Fruit fly (Drosophila melanogaster) whole organism, adult: ENCODE data around the gene Mer.

Source experiments
- CG11617 ChIP-seq: fragments of 200-800 bp; sonication (Bioruptor generic); optimal IDR thresholded peaks from 2 replicates; lab custom pipeline; 2017; ENCODE audit warnings: mild to moderate bottlenecking, missing biosample characterization, missing genetic modification reagents, missing genetic modification characterization
- CG12768 ChIP-seq: fragments of 200-800 bp; sonication (Bioruptor generic); optimal IDR thresholded peaks from 2 replicates; lab custom pipeline; 2017; ENCODE audit warnings: missing biosample characterization, missing genetic modification characterization, mild to moderate bottlenecking, moderate library complexity, missing genetic modification reagents
- CG14711 ChIP-seq: fragments of 200-800 bp; sonication (Bioruptor generic); optimal IDR thresholded peaks from 2 replicates; lab custom pipeline; 2018; ENCODE audit warnings: missing biosample characterization, mild to moderate bottlenecking, missing genetic modification characterization, moderate library complexity
- CG1620 ChIP-seq: fragments of 200-800 bp; sonication (Bioruptor generic); optimal IDR thresholded peaks from 2 replicates; lab custom pipeline; 2016; ENCODE audit warnings: missing biosample characterization, missing genetic modification characterization
- CG33017 ChIP-seq: fragments of 200-800 bp; sonication (Bioruptor generic); optimal IDR thresholded peaks from 2 replicates; lab custom pipeline; 2018; ENCODE audit warnings: missing biosample characterization, mild to moderate bottlenecking, missing genetic modification characterization, moderate library complexity
- CG5204 ChIP-seq: fragments of 200-800 bp; sonication (Bioruptor generic); optimal IDR thresholded peaks from 2 replicates; lab custom pipeline; 2016; ENCODE audit warnings: missing biosample characterization, missing genetic modification characterization
- CG7045 ChIP-seq: fragments of 200-800 bp; sonication (Bioruptor generic); optimal IDR thresholded peaks from 2 replicates; lab custom pipeline; 2017; ENCODE audit warnings: missing biosample characterization, mild to moderate bottlenecking, missing genetic modification characterization
- CG7101 ChIP-seq: fragments of 200-800 bp; sonication (Bioruptor generic); optimal IDR thresholded peaks from 2 replicates; lab custom pipeline; 2018; ENCODE audit warnings: missing biosample characterization, mild to moderate bottlenecking, missing genetic modification characterization, moderate library complexity
- Clk ChIP-seq: fragments of 200-800 bp; sonication (Bioruptor generic); optimal IDR thresholded peaks from 2 replicates; lab custom pipeline; 2017; ENCODE audit warnings: missing biosample characterization, missing genetic modification characterization
- Crg-1 ChIP-seq: fragments of 200-800 bp; sonication (Bioruptor generic); optimal IDR thresholded peaks from 2 replicates; lab custom pipeline; 2016; ENCODE audit warnings: missing biosample characterization, missing genetic modification characterization
- Hr96 ChIP-seq: fragments of 200-800 bp; sonication (Bioruptor generic); optimal IDR thresholded peaks from 2 replicates; lab custom pipeline; 2016; ENCODE audit warnings: missing biosample characterization, missing genetic modification characterization
- Mnt ChIP-seq: fragments of 200-800 bp; sonication (Bioruptor generic); optimal IDR thresholded peaks from 2 replicates; lab custom pipeline; 2016; ENCODE audit warnings: missing biosample characterization, mild to moderate bottlenecking, missing genetic modification characterization
- bab1 ChIP-seq: fragments of 200-800 bp; sonication (Bioruptor generic); optimal IDR thresholded peaks from 3 replicates; lab custom pipeline; 2019; ENCODE audit warnings: missing biosample characterization, mild to moderate bottlenecking, missing genetic modification characterization, moderate library complexity
- cic ChIP-seq: fragments of 200-800 bp; sonication (Bioruptor generic); optimal IDR thresholded peaks from 2 replicates; lab custom pipeline; 2017; ENCODE audit warnings: missing biosample characterization, mild to moderate bottlenecking, missing genetic modification characterization, moderate library complexity
- cnc ChIP-seq, 2 experiments: fragments of >200 bp; optimal IDR thresholded peaks; 2 replicates each; lab custom pipeline; 2017
- kay ChIP-seq: fragments of 200-800 bp; sonication (Bioruptor generic); peaks from one replicate; lab custom pipeline; 2016; ENCODE audit warnings: missing biosample characterization, missing genetic modification characterization, borderline replicate concordance
- ovo ChIP-seq: fragments of 200-800 bp; sonication (Bioruptor generic); optimal IDR thresholded peaks from 2 replicates; lab custom pipeline; 2016; ENCODE audit warnings: missing biosample characterization, missing genetic modification characterization
- pad ChIP-seq: fragments of 200-800 bp; sonication (Bioruptor generic); optimal IDR thresholded peaks from 3 replicates; lab custom pipeline; 2017; ENCODE audit warnings: missing biosample characterization, missing genetic modification characterization, mild to moderate bottlenecking, moderate library complexity, missing genetic modification reagents
- tj ChIP-seq: fragments of 200-800 bp; sonication (Bioruptor generic); optimal IDR thresholded peaks from 3 replicates; lab custom pipeline; 2017; ENCODE audit warnings: missing biosample characterization, mild to moderate bottlenecking, missing genetic modification characterization, moderate library complexity
- toe ChIP-seq: fragments of 200-800 bp; sonication (Bioruptor generic); optimal IDR thresholded peaks from 2 replicates; lab custom pipeline; 2016; ENCODE audit warnings: missing biosample characterization, missing genetic modification characterization

Mer gene

DNA sequence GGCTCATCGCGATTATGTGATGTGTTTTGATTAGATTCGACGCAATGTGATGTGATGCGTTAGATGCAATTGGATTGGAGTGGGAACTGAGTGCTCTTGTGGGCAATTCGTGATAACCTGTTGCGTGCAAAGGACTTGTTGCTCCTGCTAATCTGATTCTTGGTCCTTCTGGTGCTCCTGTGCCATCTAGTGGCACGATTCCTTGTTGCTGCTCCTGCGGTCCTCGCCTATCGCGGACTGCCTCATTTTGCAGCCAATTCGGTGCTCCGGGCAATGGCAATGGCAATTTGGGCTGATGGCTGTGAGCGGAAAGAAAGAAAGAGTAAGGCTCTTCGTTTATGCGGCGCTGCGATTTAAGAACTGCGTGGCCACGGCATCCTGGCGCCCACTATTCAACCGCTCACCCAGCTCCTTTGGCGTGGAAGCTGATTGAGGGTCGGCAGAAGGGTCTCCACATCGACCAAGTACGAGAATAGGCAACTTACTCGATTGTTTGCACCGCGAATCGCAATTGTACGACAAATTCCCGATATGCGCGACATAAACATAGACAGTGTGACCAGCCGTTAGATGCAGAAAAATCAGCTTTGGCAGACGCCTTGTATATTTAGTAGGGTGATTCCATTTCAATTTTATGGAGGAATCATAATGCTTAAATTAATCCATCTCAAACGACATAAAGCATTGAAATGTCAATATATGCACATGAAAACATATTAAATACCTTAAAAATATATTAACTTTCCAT lies at the start of gene Mer:
TSS of gene Mer (minus strand) at position 550 of the 748 bp plus-strand sequence.
- peak; percentile 63 for TF ChIP-seq pad (GFP tag; lab: Kevin White, UChicago)
- peak; percentile 81 for TF ChIP-seq Mnt (GFP tag; lab: Kevin White, UChicago)
- TF ChIP-seq CG7045 (GFP tag; lab: Kevin White, UChicago) = peak; percentile 73
- peak; percentile 79 for TF ChIP-seq CG12768
- peak; percentile 87 for TF ChIP-seq Hr96 (GFP tag; lab: Kevin White, UChicago)
- peak; percentile 75 for TF ChIP-seq CG33017 (tag; lab: Kevin White, UChicago)
- peak; percentile 38 for TF ChIP-seq Clk
- peak; percentile 88 for TF ChIP-seq CG11617
- peak; percentile 64 for TF ChIP-seq tj (GFP tag; lab: Kevin White, UChicago)
- TF ChIP-seq kay (GFP tag; lab: Kevin White, UChicago) = no peak
- TF ChIP-seq CG7101 (tag; lab: Kevin White, UChicago) = peak; percentile 87
- peak; percentile 76 for TF ChIP-seq CG14711 (tag; lab: Kevin White, UChicago)
- TF ChIP-seq bab1 (GFP tag; lab: Kevin White, UChicago) = peak; percentile 86
- peak; percentile 73 for TF ChIP-seq Crg-1 (GFP tag; lab: Kevin White, UChicago)
- TF ChIP-seq CG5204 = peak; percentile 61
- TF ChIP-seq cic (GFP tag; lab: Kevin White, UChicago) = peak; percentile 10
- no peak for TF ChIP-seq cnc (optimal IDR thresholded peaks at IDR 0.05; lab: Kevin White, UChicago)
- peak; percentile 57 for TF ChIP-seq toe
- TF ChIP-seq CG1620 (GFP tag; lab: Kevin White, UChicago) = peak; percentile 59
- TF ChIP-seq ovo (GFP tag; lab: Kevin White, UChicago) = peak; percentile 53

DNA sequence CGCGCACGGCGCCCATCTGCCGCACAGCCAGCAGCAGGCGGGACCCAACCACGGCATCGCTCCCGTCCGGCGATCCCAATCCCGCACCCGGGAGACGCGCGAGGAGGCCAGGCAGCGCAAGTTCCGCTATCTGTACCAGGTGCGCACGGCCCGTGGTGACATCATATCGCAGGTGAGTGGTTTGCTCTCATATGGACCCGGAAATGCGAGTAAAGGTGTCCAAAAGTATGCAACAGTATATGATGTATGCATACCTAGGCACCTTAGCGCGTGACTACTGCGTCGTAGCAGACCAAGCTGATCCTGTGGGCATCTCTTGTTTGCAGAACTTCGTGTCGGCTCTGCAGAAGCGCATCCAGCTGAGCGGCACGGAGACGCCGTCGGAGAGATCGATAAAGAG lies 44.6 kb upstream of the Mer start:
- TF ChIP-seq Crg-1 (GFP tag; lab: Kevin White, UChicago) (no peak), tj (GFP tag; lab: Kevin White, UChicago) (no peak), CG7101 (tag; lab: Kevin White, UChicago) (no peak), CG5204 (no peak), Mnt (GFP tag; lab: Kevin White, UChicago) (no peak), ovo (GFP tag; lab: Kevin White, UChicago) (no peak), pad (GFP tag; lab: Kevin White, UChicago) (no peak), Clk (no peak), bab1 (GFP tag; lab: Kevin White, UChicago) (no peak), CG11617 (no peak), cnc (optimal IDR thresholded peaks at IDR 0.05; lab: Kevin White, UChicago) (no peak), CG33017 (tag; lab: Kevin White, UChicago) (no peak), CG1620 (GFP tag; lab: Kevin White, UChicago) (no peak), CG12768 (no peak), Hr96 (GFP tag; lab: Kevin White, UChicago) (no peak), CG14711 (tag; lab: Kevin White, UChicago) (no peak), kay (GFP tag; lab: Kevin White, UChicago) (no peak), toe (no peak), CG7045 (GFP tag; lab: Kevin White, UChicago) (no peak)

DNA sequence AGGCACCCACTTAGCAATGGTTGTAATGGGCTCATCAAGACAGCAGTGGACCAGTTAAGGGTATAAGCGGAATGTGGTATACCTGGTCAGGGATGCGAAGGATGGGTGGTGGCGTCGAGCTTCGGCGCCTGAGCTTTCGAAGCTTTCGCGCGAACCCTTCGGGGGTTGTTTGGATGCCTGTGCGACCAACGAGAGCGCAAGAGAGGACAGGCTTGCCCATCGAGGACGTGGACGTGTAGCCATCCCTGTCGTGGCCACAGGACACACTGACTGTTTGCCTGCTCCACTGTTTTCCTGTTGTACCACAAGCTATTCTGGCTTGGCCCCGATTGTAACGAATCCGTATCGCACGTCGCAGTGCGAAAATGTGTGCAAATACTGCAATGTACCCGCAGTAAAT lies 42.0 kb upstream of the Mer start, which contains the start of gene CG14234:
TSS of gene CG14234 (plus strand) at position 301 of the 400 bp plus-strand sequence.
- TF ChIP-seq CG33017 (tag; lab: Kevin White, UChicago) = no peak
- TF ChIP-seq ovo (GFP tag; lab: Kevin White, UChicago) = no peak
- no peak for TF ChIP-seq tj (GFP tag; lab: Kevin White, UChicago)

DNA sequence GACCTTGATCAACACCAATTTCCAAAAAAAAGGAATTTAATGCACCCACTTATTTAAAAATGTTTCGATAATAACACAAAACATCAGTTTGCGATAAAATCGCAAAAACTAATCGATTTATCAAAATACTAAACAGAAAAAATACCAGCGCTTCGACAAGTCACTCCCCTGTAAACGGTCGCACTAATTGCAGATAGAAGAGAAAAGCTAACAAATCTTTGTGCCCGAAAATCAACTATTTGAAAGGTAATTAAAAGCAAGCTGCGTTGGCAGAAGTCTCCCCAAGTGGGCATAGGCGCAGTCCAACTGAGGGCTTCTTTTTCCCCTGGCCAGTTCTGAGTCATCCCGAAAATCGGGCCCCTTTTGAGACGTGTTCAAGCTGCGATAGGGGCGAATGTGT lies 37.5 kb upstream of the Mer start, which contains the start of gene AP-1-2beta:
TSS of gene AP-1-2beta (plus strand) at position 161 of the 400 bp plus-strand sequence.
- no peak for TF ChIP-seq Hr96 (GFP tag; lab: Kevin White, UChicago)
- TF ChIP-seq ovo (GFP tag; lab: Kevin White, UChicago) = no peak
- TF ChIP-seq cic (GFP tag; lab: Kevin White, UChicago) = no peak
- TF ChIP-seq Crg-1 (GFP tag; lab: Kevin White, UChicago) = no peak
- peak; percentile 7 for TF ChIP-seq Mnt (GFP tag; lab: Kevin White, UChicago)
- TF ChIP-seq pad (GFP tag; lab: Kevin White, UChicago) = no peak
- no peak for TF ChIP-seq bab1 (GFP tag; lab: Kevin White, UChicago)
- TF ChIP-seq CG5204 = no peak

DNA sequence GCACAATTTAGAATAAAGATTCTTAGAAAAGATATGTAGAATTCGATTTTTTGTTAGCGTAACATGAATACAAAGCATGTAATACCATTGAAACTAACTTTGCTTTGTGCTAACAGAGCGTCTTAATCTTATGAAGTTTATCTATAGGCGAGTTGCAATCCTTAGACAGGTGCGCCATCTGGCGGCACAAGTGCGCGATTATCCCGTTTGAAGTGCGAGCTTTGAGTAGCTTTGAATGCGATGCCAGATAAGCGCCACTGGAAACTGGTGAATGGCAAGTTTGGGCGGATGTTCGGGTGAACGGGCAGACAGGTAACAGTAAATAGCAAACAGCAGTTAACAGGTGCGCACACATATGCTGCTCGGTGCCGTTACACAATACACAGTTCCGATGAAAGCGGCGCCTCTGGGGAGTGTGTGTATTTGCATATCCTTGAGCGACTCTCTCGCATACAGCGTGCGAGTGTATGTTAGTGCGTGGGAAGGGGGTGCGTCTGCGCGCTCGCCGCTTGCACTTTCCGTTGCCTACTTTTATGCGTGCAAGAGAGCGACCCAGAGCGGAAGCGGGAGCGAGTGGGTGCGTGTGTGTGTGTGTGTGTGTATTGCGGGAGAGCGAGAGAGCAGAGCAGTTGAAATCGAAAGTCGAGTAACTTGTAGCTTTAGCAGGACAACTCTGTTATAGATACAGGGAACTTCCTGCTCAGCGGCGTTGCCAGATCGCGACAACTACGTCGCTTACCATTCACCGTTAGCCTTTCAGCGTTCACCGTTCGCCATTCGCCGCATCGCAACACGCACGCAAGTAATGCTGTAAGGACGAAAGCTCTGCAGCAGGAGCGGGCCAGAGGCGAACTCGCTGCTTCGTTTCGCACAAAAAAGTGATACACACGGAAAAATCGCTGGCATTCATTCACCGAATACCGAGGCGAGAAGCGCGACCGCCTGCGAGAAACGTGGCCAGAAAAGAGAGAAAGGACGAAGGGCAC lies 25.0 kb upstream of the Mer start, which contains the start of gene CG12531:
TSS of gene CG12531 (plus strand) at position 936 of the 986 bp plus-strand sequence.
- TF ChIP-seq CG33017 (tag; lab: Kevin White, UChicago) (no peak), CG1620 (GFP tag; lab: Kevin White, UChicago) (no peak), Hr96 (GFP tag; lab: Kevin White, UChicago) (no peak), cnc (optimal IDR thresholded peaks at IDR 0.05; lab: Kevin White, UChicago) (no peak), Mnt (GFP tag; lab: Kevin White, UChicago) (no peak), toe (no peak), CG5204 (no peak), ovo (GFP tag; lab: Kevin White, UChicago) (no peak), CG7045 (GFP tag; lab: Kevin White, UChicago) (no peak), cic (GFP tag; lab: Kevin White, UChicago) (no peak), CG14711 (tag; lab: Kevin White, UChicago) (no peak), kay (GFP tag; lab: Kevin White, UChicago) (no peak), Crg-1 (GFP tag; lab: Kevin White, UChicago) (no peak), pad (GFP tag; lab: Kevin White, UChicago) (no peak), tj (GFP tag; lab: Kevin White, UChicago) (no peak), bab1 (GFP tag; lab: Kevin White, UChicago) (no peak), CG12768 (no peak)
